Worm (Caenorhabditis elegans): ENCODE results near the gene C56E6.4.

DNA sequence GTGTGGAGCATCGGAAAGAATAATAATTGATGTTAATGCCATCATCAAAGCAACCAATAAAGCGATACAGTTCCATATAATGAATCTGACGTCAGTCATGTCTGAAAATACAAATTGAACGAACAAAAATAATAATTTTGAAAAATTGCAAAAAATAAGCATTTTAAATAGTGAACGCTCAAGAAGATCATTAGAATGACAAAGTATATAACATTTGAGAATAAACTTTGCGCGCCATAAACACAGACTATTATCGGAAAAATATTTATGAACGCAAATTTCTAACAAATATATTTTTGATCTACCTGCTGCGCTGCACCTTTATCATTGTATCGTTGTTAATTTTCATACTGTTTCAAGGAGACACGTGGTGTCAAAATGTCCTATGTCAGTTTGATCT, 27.1 kb downstream of the C56E6.4 start, which contains the start of gene R05G9.3:
- TF ChIP-seq ref-1 (GFP tag; conservative IDR thresholded peaks at IDR 0.05) (no peak), flt-1 (GFP tag; IDR thresholded peaks at IDR 0.05) (no peak), T22C8.4 (GFP tag; IDR thresholded peaks at IDR 0.05) (no peak), med-1 (GFP tag; optimal IDR thresholded peaks at IDR 0.05; ENCODE audit: insufficient read depth) (no peak), cog-1 (tag; optimal IDR thresholded peaks at IDR 0.05) (no peak), klf-2 (GFP tag; conservative IDR thresholded peaks at IDR 0.05) (no peak), ztf-23 (GFP tag; IDR thresholded peaks at IDR 0.05) (no peak), ztf-29 (GFP tag; IDR thresholded peaks at IDR 0.05) (no peak)

Data from whole organism, midembryonic.